Fruit fly (Drosophila melanogaster) whole organism, embryonic: ENCODE measurements around the gene CG9444.

Experiments
- B-H1 ChIP-seq: fragments of 200-800 bp; sonication (Bioruptor generic); IDR thresholded peaks from 3 replicates; pipeline ENCODE4 v1.3.6; 2022; ENCODE audit warnings: missing biosample characterization, missing genetic modification characterization
- CG10565 ChIP-seq: fragments of 200-800 bp; sonication (Bioruptor generic); optimal IDR thresholded peaks from 3 replicates; lab custom pipeline; 2016; ENCODE audit warnings: missing biosample characterization, mild to moderate bottlenecking, missing genetic modification characterization
- CG11398 ChIP-seq: fragments of 200-800 bp; sonication (Bioruptor generic); optimal IDR thresholded peaks from 2 replicates; lab custom pipeline; 2016; ENCODE audit warnings: missing biosample characterization, missing genetic modification characterization
- CG12155 ChIP-seq: fragments of 200-800 bp; sonication (Bioruptor generic); optimal IDR thresholded peaks from 3 replicates; lab custom pipeline; 2016; ENCODE audit warnings: missing biosample characterization, missing genetic modification characterization
- CG12219 ChIP-seq: fragments of 200-800 bp; sonication (Bioruptor generic); optimal IDR thresholded peaks from 3 replicates; lab custom pipeline; 2018; ENCODE audit warnings: missing biosample characterization, mild to moderate bottlenecking, missing genetic modification characterization
- CG12299 ChIP-seq: fragments of 200-800 bp; sonication (Bioruptor generic); optimal IDR thresholded peaks from 2 replicates; lab custom pipeline; 2018; ENCODE audit warnings: missing biosample characterization, mild to moderate bottlenecking, missing genetic modification characterization
- CG1233 ChIP-seq: fragments of 200-800 bp; sonication (Bioruptor generic); optimal IDR thresholded peaks from 4 replicates; lab custom pipeline; 2018; ENCODE audit warnings: missing biosample characterization, mild to moderate bottlenecking, missing genetic modification characterization
- CG13424 ChIP-seq: fragments of 200-800 bp; sonication (Bioruptor generic); optimal IDR thresholded peaks from 2 replicates; lab custom pipeline; 2019; ENCODE audit warnings: missing biosample characterization, mild to moderate bottlenecking, missing genetic modification characterization, moderate library complexity
- CG15073 ChIP-seq: fragments of 200-800 bp; sonication (Bioruptor generic); optimal IDR thresholded peaks from 2 replicates; lab custom pipeline; 2016; ENCODE audit warnings: missing biosample characterization, missing genetic modification characterization
- CG15601 ChIP-seq: fragments of 200-800 bp; sonication (Bioruptor generic); optimal IDR thresholded peaks from 3 replicates; lab custom pipeline; 2019; ENCODE audit warnings: missing biosample characterization, mild to moderate bottlenecking, missing genetic modification characterization, moderate library complexity
- CG17802 ChIP-seq: fragments of 200-800 bp; sonication (Bioruptor generic); optimal IDR thresholded peaks from 2 replicates; lab custom pipeline; 2018; ENCODE audit warnings: missing biosample characterization, mild to moderate bottlenecking, missing genetic modification characterization, moderate library complexity
- CG31388 ChIP-seq: fragments of 200-800 bp; sonication (Bioruptor generic); optimal IDR thresholded peaks from 2 replicates; lab custom pipeline; 2016; ENCODE audit warnings: missing biosample characterization, missing genetic modification characterization
- CG34224 ChIP-seq: fragments of 200-800 bp; sonication (Bioruptor generic); IDR thresholded peaks from 3 replicates; pipeline ENCODE4 v1.3.6; 2022; ENCODE audit warnings: missing biosample characterization, missing genetic modification characterization; ENCODE audit not compliant: partially characterized antibody
- CG7357 ChIP-seq: fragments of 200-800 bp; sonication (Bioruptor generic); IDR thresholded peaks from 3 replicates; pipeline ENCODE4 v1.3.6; 2022; ENCODE audit warnings: missing biosample characterization, missing genetic modification characterization
- CG7372 ChIP-seq: fragments of 200-800 bp; sonication (Bioruptor generic); IDR thresholded peaks from 2 replicates; pipeline ENCODE4 v1.3.6; 2022; ENCODE audit warnings: missing biosample characterization, missing genetic modification characterization
- CG7556 ChIP-seq: fragments of 200-800 bp; sonication (Bioruptor generic); optimal IDR thresholded peaks from 2 replicates; lab custom pipeline; 2017; ENCODE audit warnings: missing biosample characterization, mild to moderate bottlenecking, missing genetic modification characterization
- CG9437 ChIP-seq: fragments of 200-800 bp; sonication (Bioruptor generic); optimal IDR thresholded peaks from 2 replicates; lab custom pipeline; 2018; ENCODE audit warnings: missing biosample characterization, mild to moderate bottlenecking, missing genetic modification characterization
- CTCF ChIP-seq: fragments of 200-800 bp; sonication (Bioruptor generic); optimal IDR thresholded peaks from 2 replicates; lab custom pipeline; 2017; ENCODE audit warnings: missing biosample characterization, mild to moderate bottlenecking, missing genetic modification characterization, moderate library complexity
- Dbx ChIP-seq: fragments of 200-800 bp; sonication (Bioruptor generic); IDR thresholded peaks from 3 replicates; pipeline ENCODE4 v1.3.6; 2022; ENCODE audit warnings: missing biosample characterization, missing genetic modification characterization
- Dip3 ChIP-seq: fragments of 200-800 bp; sonication (Bioruptor generic); optimal IDR thresholded peaks from 3 replicates; lab custom pipeline; 2016; ENCODE audit warnings: missing biosample characterization, missing genetic modification characterization
- Dll ChIP-seq: fragments of 200-800 bp; sonication (Bioruptor generic); IDR thresholded peaks from 4 replicates; pipeline ENCODE4 v1.3.6; 2022; ENCODE audit warnings: missing biosample characterization, missing genetic modification characterization; ENCODE audit not compliant: partially characterized antibody
- Eip74EF ChIP-seq, 2 experiments: fragments of 200-800 bp in 1 of 2; fragments of >200 bp in 1 of 2; sonication (Bioruptor generic) in 1 of 2; optimal IDR thresholded peaks; 2 replicates each; lab custom pipeline; 2017 to 2019; ENCODE audit warnings: missing biosample characterization in 2 of 2, missing genetic modification characterization in 2 of 2, mild to moderate bottlenecking in 1 of 2, moderate library complexity in 1 of 2
- Fer2 ChIP-seq: fragments of 200-800 bp; sonication (Bioruptor generic); optimal IDR thresholded peaks from 2 replicates; lab custom pipeline; 2018; ENCODE audit warnings: missing biosample characterization, mild to moderate bottlenecking, missing genetic modification characterization, moderate library complexity
- Hr3 ChIP-seq: fragments of 200-800 bp; sonication (Bioruptor generic); optimal IDR thresholded peaks from 3 replicates; lab custom pipeline; 2016; ENCODE audit warnings: missing biosample characterization, missing genetic modification characterization
- Hr39 ChIP-seq: fragments of >200 bp; optimal IDR thresholded peaks from 2 replicates; lab custom pipeline; 2017
- Hr78 ChIP-seq, 2 experiments: fragments of 200-800 bp in 1 of 2; fragments of >200 bp in 1 of 2; sonication (Bioruptor generic) in 1 of 2; optimal IDR thresholded peaks; 2 replicates each; lab custom pipeline; 2017 to 2019; ENCODE audit warnings: missing biosample characterization in 2 of 2, missing genetic modification characterization in 2 of 2, mild to moderate bottlenecking in 1 of 2, moderate library complexity in 1 of 2
- Lpt ChIP-seq: fragments of >200 bp; optimal IDR thresholded peaks from 2 replicates; lab custom pipeline; 2018; ENCODE audit warnings: missing biosample characterization, missing genetic modification characterization
- Nf-YB ChIP-seq: fragments of 200-800 bp; sonication (Bioruptor generic); optimal IDR thresholded peaks from 3 replicates; lab custom pipeline; 2019; ENCODE audit warnings: missing biosample characterization, mild to moderate bottlenecking, missing genetic modification characterization, moderate library complexity
- Oaz ChIP-seq: fragments of 200-800 bp; sonication (Bioruptor generic); IDR thresholded peaks from 2 replicates; pipeline ENCODE4 v1.3.6; 2022; ENCODE audit warnings: missing biosample characterization, missing genetic modification characterization
- Opbp ChIP-seq: fragments of 200-800 bp; sonication (Bioruptor generic); IDR thresholded peaks from 3 replicates; pipeline ENCODE4 v1.3.6; 2022; ENCODE audit warnings: missing biosample characterization, missing genetic modification characterization; ENCODE audit not compliant: partially characterized antibody
- Optix ChIP-seq: fragments of 200-800 bp; sonication (Bioruptor generic); IDR thresholded peaks from 3 replicates; pipeline ENCODE4 v1.3.6; 2022; ENCODE audit warnings: missing biosample characterization, missing genetic modification characterization
- Xbp1 ChIP-seq: fragments of 200-800 bp; sonication (Bioruptor generic); optimal IDR thresholded peaks from 3 replicates; lab custom pipeline; 2016; ENCODE audit warnings: missing biosample characterization, mild to moderate bottlenecking, missing genetic modification characterization
- ab ChIP-seq: fragments of 200-800 bp; sonication (Bioruptor generic); optimal IDR thresholded peaks from 2 replicates; lab custom pipeline; 2016; ENCODE audit warnings: missing biosample characterization, missing genetic modification characterization
- ara ChIP-seq: fragments of 200-800 bp; sonication (Bioruptor generic); IDR thresholded peaks from 2 replicates; pipeline ENCODE4 v1.3.6; 2022; ENCODE audit warnings: missing biosample characterization, missing genetic modification characterization
- caup ChIP-seq: fragments of 200-800 bp; sonication (Bioruptor generic); optimal IDR thresholded peaks from 3 replicates; lab custom pipeline; 2017; ENCODE audit warnings: missing biosample characterization, mild to moderate bottlenecking, missing genetic modification characterization, moderate library complexity; ENCODE audit not compliant: severe bottlenecking
- fru ChIP-seq: fragments of >200 bp; optimal IDR thresholded peaks from 2 replicates; lab custom pipeline; 2017
- gsb-n ChIP-seq: fragments of 200-800 bp; sonication (Bioruptor generic); optimal IDR thresholded peaks from 3 replicates; lab custom pipeline; 2018; ENCODE audit warnings: missing biosample characterization, mild to moderate bottlenecking, missing genetic modification characterization
- hb ChIP-seq: fragments of 200-800 bp; sonication (Bioruptor generic); IDR thresholded peaks from 3 replicates; pipeline ENCODE4 v1.3.6; 2022; ENCODE audit warnings: missing biosample characterization, missing genetic modification characterization; ENCODE audit not compliant: partially characterized antibody
- her ChIP-seq: fragments of 200-800 bp; sonication (Bioruptor generic); optimal IDR thresholded peaks from 2 replicates; lab custom pipeline; 2016; ENCODE audit warnings: missing biosample characterization, missing genetic modification characterization
- hth ChIP-seq: fragments of >200 bp; optimal IDR thresholded peaks from 2 replicates; lab custom pipeline; 2017; ENCODE audit warnings: inconsistent platforms
- insv ChIP-seq, 2 experiments: fragments of 200-800 bp; sonication (Bioruptor generic); optimal IDR thresholded peaks; 3 replicates each; lab custom pipeline; 2016 to 2018; ENCODE audit warnings: missing biosample characterization in 2 of 2, missing genetic modification characterization in 2 of 2
- knrl ChIP-seq: fragments of 200-800 bp; sonication (Bioruptor generic); IDR thresholded peaks from 3 replicates; pipeline ENCODE4 v1.3.6; 2022; ENCODE audit warnings: missing biosample characterization, missing genetic modification characterization; ENCODE audit not compliant: partially characterized antibody
- mirr ChIP-seq: fragments of 200-800 bp; sonication (Bioruptor generic); optimal IDR thresholded peaks from 3 replicates; lab custom pipeline; 2018; ENCODE audit warnings: missing biosample characterization, mild to moderate bottlenecking, missing genetic modification characterization
- nerfin-1 ChIP-seq: fragments of 200-800 bp; sonication (Bioruptor generic); optimal IDR thresholded peaks from 3 replicates; lab custom pipeline; 2019; ENCODE audit warnings: missing biosample characterization, mild to moderate bottlenecking, missing genetic modification characterization, moderate library complexity
- phol ChIP-seq: fragments of 200-800 bp; sonication (Bioruptor generic); optimal IDR thresholded peaks from 3 replicates; lab custom pipeline; 2018; ENCODE audit warnings: missing biosample characterization, mild to moderate bottlenecking, missing genetic modification characterization, moderate library complexity
- pita ChIP-seq: fragments of 200-800 bp; sonication (Bioruptor generic); optimal IDR thresholded peaks from 2 replicates; lab custom pipeline; 2017; ENCODE audit warnings: missing biosample characterization, mild to moderate bottlenecking, missing genetic modification characterization
- ranshi ChIP-seq: fragments of 200-800 bp; sonication (Bioruptor generic); IDR thresholded peaks from 2 replicates; pipeline ENCODE4 v1.3.6; 2022; ENCODE audit warnings: missing biosample characterization, missing genetic modification characterization
- ro ChIP-seq: fragments of 200-800 bp; sonication (Bioruptor generic); IDR thresholded peaks from 2 replicates; pipeline ENCODE4 v1.3.6; 2022; ENCODE audit warnings: missing biosample characterization, missing genetic modification characterization
- sr ChIP-seq: fragments of 200-800 bp; sonication (Bioruptor generic); IDR thresholded peaks from 3 replicates; pipeline ENCODE4 v1.3.6; 2022; ENCODE audit warnings: missing biosample characterization, missing genetic modification characterization
- tgo ChIP-seq: fragments of 200-800 bp; sonication (Bioruptor generic); IDR thresholded peaks from 3 replicates; pipeline ENCODE4 v1.3.6; 2022; ENCODE audit warnings: missing biosample characterization, missing genetic modification characterization
- trem ChIP-seq: fragments of 200-800 bp; optimal IDR thresholded peaks from 3 replicates; lab custom pipeline; 2019; ENCODE audit warnings: missing biosample characterization, mild to moderate bottlenecking, missing genetic modification characterization, moderate library complexity
- unpg ChIP-seq: fragments of 200-800 bp; sonication (Bioruptor generic); optimal IDR thresholded peaks from 3 replicates; lab custom pipeline; 2018; ENCODE audit warnings: missing biosample characterization, mild to moderate bottlenecking, missing genetic modification characterization, moderate library complexity

The CG9444 gene

dm6 chr3R:9702567-9702966 is 18.5 kb upstream of the CG9444 start (continued):
- peak; percentile 73 for TF ChIP-seq mirr (GFP tag; lab: Kevin White, UChicago)
- peak; percentile 78 for TF ChIP-seq CG9437 (GFP tag; lab: Kevin White, UChicago)
- TF ChIP-seq hth (lab: Kevin White, UChicago): no peak
- no peak for TF ChIP-seq tgo
- TF ChIP-seq CG34224 (GFP tag; lab: Robert Waterston, UW): no peak
- TF ChIP-seq CG7556 (GFP tag; lab: Kevin White, UChicago): peak; percentile 82
- TF ChIP-seq nerfin-1 (tag; lab: Kevin White, UChicago): peak; percentile 77
- TF ChIP-seq Oaz (GFP tag; lab: Robert Waterston, UW): no peak
- TF ChIP-seq CG11398 (GFP tag; lab: Kevin White, UChicago): peak; percentile 72
- peak; percentile 51 for TF ChIP-seq Fer2 (tag; lab: Kevin White, UChicago)
- TF ChIP-seq knrl (GFP tag; lab: Robert Waterston, UW): no peak
- TF ChIP-seq phol (tag; lab: Kevin White, UChicago): peak; percentile 88
- no peak for TF ChIP-seq Lpt (GFP tag; lab: Kevin White, UChicago)
- peak; percentile 54 for TF ChIP-seq CTCF (GFP tag; lab: Kevin White, UChicago)
- TF ChIP-seq CG1233 (GFP tag; lab: Kevin White, UChicago): peak; percentile 89
- TF ChIP-seq Optix (GFP tag; lab: Robert Waterston, UW): no peak
- peak in 1 of 2 experiments; percentile 33 for TF ChIP-seq insv (GFP tag; optimal IDR thresholded peaks at IDR 0.05; lab: Kevin White, UChicago)
- TF ChIP-seq hb (GFP tag; lab: Robert Waterston, UW): no peak
- peak; percentile 85 for TF ChIP-seq CG15601 (tag; lab: Kevin White, UChicago)
- TF ChIP-seq B-H1: no peak
- TF ChIP-seq Hr78 (GFP tag; optimal IDR thresholded peaks at IDR 0.05; lab: Kevin White, UChicago): peak in 1 of 2 experiments; percentile 5
- no peak for TF ChIP-seq CG7372
- peak; percentile 77 for TF ChIP-seq CG12155
- TF ChIP-seq Dbx (GFP tag; lab: Robert Waterston, UW): no peak
- TF ChIP-seq unpg (GFP tag; lab: Kevin White, UChicago): peak; percentile 95
- TF ChIP-seq CG12219: peak; percentile 90
- no peak for TF ChIP-seq fru
- TF ChIP-seq ara: no peak
- no peak for TF ChIP-seq pita (GFP tag; lab: Kevin White, UChicago)
- peak; percentile 59 for TF ChIP-seq CG31388 (GFP tag; lab: Kevin White, UChicago)
- peak; percentile 55 for TF ChIP-seq CG15073 (GFP tag; lab: Kevin White, UChicago)
- TF ChIP-seq Hr3 (GFP tag; lab: Kevin White, UChicago): peak; percentile 82
- no peak for TF ChIP-seq sr (GFP tag; lab: Robert Waterston, UW)
- peak; percentile 55 for TF ChIP-seq CG10565
- TF ChIP-seq CG7357 (GFP tag; lab: Robert Waterston, UW): peak; percentile 80
- peak; percentile 89 for TF ChIP-seq Xbp1
- peak; percentile 76 for TF ChIP-seq Dip3 (GFP tag; lab: Kevin White, UChicago)
- TF ChIP-seq her: peak; percentile 76
- TF ChIP-seq Dll: no peak
- no peak for TF ChIP-seq Opbp (GFP tag; lab: Robert Waterston, UW)
- peak; percentile 87 for TF ChIP-seq CG13424 (tag; lab: Kevin White, UChicago)
- TF ChIP-seq trem (tag; lab: Kevin White, UChicago): peak; percentile 83
- TF ChIP-seq CG17802 (tag; lab: Kevin White, UChicago): peak; percentile 69
- peak; percentile 76 for TF ChIP-seq Nf-YB (GFP tag; lab: Kevin White, UChicago)
- peak; percentile 70 for TF ChIP-seq ab
- TF ChIP-seq gsb-n (tag; lab: Kevin White, UChicago): peak; percentile 79
- TF ChIP-seq ro (GFP tag; lab: Robert Waterston, UW): no peak
- no peak for TF ChIP-seq Hr39 (lab: Kevin White, UChicago)
- no peak for TF ChIP-seq ranshi (GFP tag; lab: Robert Waterston, UW)
- peak; percentile 87 for TF ChIP-seq caup (GFP tag; lab: Kevin White, UChicago)
- peak; percentile 86 for TF ChIP-seq CG12299 (tag; lab: Kevin White, UChicago)
- peak in 1 of 2 experiments; percentile 94 for TF ChIP-seq Eip74EF (GFP tag; optimal IDR thresholded peaks at IDR 0.05; lab: Kevin White, UChicago)
